Fruit fly (Drosophila melanogaster) whole organism, embryonic: ENCODE results near the gene wfs1.

Experiments
- Atf3 ChIP-seq: fragments of 200-800 bp; sonication (Bioruptor generic); optimal IDR thresholded peaks from 3 replicates; lab custom pipeline; 2016; ENCODE audit warnings: missing biosample characterization, missing genetic modification characterization
- Blimp-1 ChIP-seq: fragments of 200-800 bp; sonication (Bioruptor generic); optimal IDR thresholded peaks from 3 replicates; lab custom pipeline; 2018; ENCODE audit warnings: missing biosample characterization, missing genetic modification characterization, mild to moderate bottlenecking, moderate library complexity, missing genetic modification reagents
- CG11247 ChIP-seq: fragments of 200-800 bp; sonication (Bioruptor generic); IDR thresholded peaks from 2 replicates; pipeline ENCODE4 v1.3.6; 2022; ENCODE audit warnings: missing biosample characterization, missing genetic modification characterization
- CG11560 ChIP-seq: fragments of 200-800 bp; sonication (Bioruptor generic); IDR thresholded peaks from 3 replicates; pipeline ENCODE4 v1.3.6; 2022; ENCODE audit warnings: missing biosample characterization, missing genetic modification characterization
- CG11696 ChIP-seq: fragments of 200-800 bp; sonication (Bioruptor generic); IDR thresholded peaks from 2 replicates; pipeline ENCODE4 v1.3.6; 2022; ENCODE audit warnings: missing biosample characterization, missing genetic modification characterization
- CG14860 ChIP-seq: fragments of 200-800 bp; sonication (Bioruptor generic); IDR thresholded peaks from 3 replicates; pipeline ENCODE4 v1.3.6; 2022; ENCODE audit warnings: missing biosample characterization, missing genetic modification characterization; ENCODE audit not compliant: partially characterized antibody
- CG15011 ChIP-seq: fragments of 200-800 bp; sonication (Bioruptor generic); optimal IDR thresholded peaks from 3 replicates; lab custom pipeline; 2018; ENCODE audit warnings: missing biosample characterization, mild to moderate bottlenecking, missing genetic modification characterization
- CG15269 ChIP-seq: fragments of 200-800 bp; sonication (Bioruptor generic); optimal IDR thresholded peaks from 2 replicates; lab custom pipeline; 2018; ENCODE audit warnings: missing biosample characterization, mild to moderate bottlenecking, missing genetic modification characterization, moderate library complexity
- CG15601 ChIP-seq: fragments of 200-800 bp; sonication (Bioruptor generic); optimal IDR thresholded peaks from 3 replicates; lab custom pipeline; 2019; ENCODE audit warnings: missing biosample characterization, mild to moderate bottlenecking, missing genetic modification characterization, moderate library complexity
- CG1603 ChIP-seq: fragments of 200-800 bp; sonication (Bioruptor generic); optimal IDR thresholded peaks from 2 replicates; lab custom pipeline; 2019; ENCODE audit warnings: missing biosample characterization, mild to moderate bottlenecking, missing genetic modification characterization, moderate library complexity
- CG17359 ChIP-seq: fragments of 200-800 bp; sonication (Bioruptor generic); optimal IDR thresholded peaks from 3 replicates; lab custom pipeline; 2018; ENCODE audit warnings: missing biosample characterization, mild to moderate bottlenecking, missing genetic modification characterization, moderate library complexity
- CG17361 ChIP-seq: fragments of 200-800 bp; sonication (Bioruptor generic); IDR thresholded peaks from 3 replicates; pipeline ENCODE4 v1.3.6; 2022; ENCODE audit warnings: missing biosample characterization, missing genetic modification characterization
- CG17612 ChIP-seq: fragments of 200-800 bp; sonication (Bioruptor generic); IDR thresholded peaks from 2 replicates; pipeline ENCODE4 v1.3.6; 2022; ENCODE audit warnings: missing biosample characterization, missing genetic modification characterization
- CG1832 ChIP-seq: fragments of 200-800 bp; sonication (Bioruptor generic); optimal IDR thresholded peaks from 2 replicates; lab custom pipeline; 2017; ENCODE audit warnings: missing biosample characterization, mild to moderate bottlenecking, missing genetic modification characterization, inconsistent platforms
- CG2678 ChIP-seq: fragments of 200-800 bp; sonication (Bioruptor generic); optimal IDR thresholded peaks from 3 replicates; lab custom pipeline; 2019; ENCODE audit warnings: missing biosample characterization, mild to moderate bottlenecking, missing genetic modification characterization, moderate library complexity
- CG30431 ChIP-seq: fragments of 200-800 bp; sonication (Bioruptor generic); optimal IDR thresholded peaks from 2 replicates; lab custom pipeline; 2017; ENCODE audit warnings: missing biosample characterization, missing genetic modification characterization
- CG33557 ChIP-seq: fragments of 200-800 bp; sonication (Bioruptor generic); optimal IDR thresholded peaks from 2 replicates; lab custom pipeline; 2019; ENCODE audit warnings: missing biosample characterization, mild to moderate bottlenecking, missing genetic modification characterization, moderate library complexity
- CG6654 ChIP-seq: fragments of 200-800 bp; sonication (Bioruptor generic); optimal IDR thresholded peaks from 2 replicates; lab custom pipeline; 2017; ENCODE audit warnings: missing biosample characterization, mild to moderate bottlenecking, missing genetic modification characterization
- CG6791 ChIP-seq: fragments of 200-800 bp; sonication (Bioruptor generic); IDR thresholded peaks from 3 replicates; pipeline ENCODE4 v1.3.6; 2022; ENCODE audit warnings: missing biosample characterization, missing genetic modification characterization; ENCODE audit not compliant: partially characterized antibody
- CoRest ChIP-seq: fragments of 200-800 bp; sonication (Bioruptor generic); optimal IDR thresholded peaks from 3 replicates; lab custom pipeline; 2018; ENCODE audit warnings: missing biosample characterization, mild to moderate bottlenecking, missing genetic modification characterization, moderate library complexity
- E2f1 ChIP-seq: fragments of 200-800 bp; sonication (Bioruptor generic); IDR thresholded peaks from 2 replicates; pipeline ENCODE4 v1.3.6; 2022; ENCODE audit warnings: missing biosample characterization, missing genetic modification characterization
- Gsc ChIP-seq: fragments of 200-800 bp; sonication (Bioruptor generic); IDR thresholded peaks from 2 replicates; pipeline ENCODE4 v1.3.6; 2022; ENCODE audit warnings: missing biosample characterization, missing genetic modification characterization
- HLH3B ChIP-seq: fragments of 200-800 bp; sonication (Bioruptor generic); IDR thresholded peaks from 2 replicates; pipeline ENCODE4 v1.3.6; 2022; ENCODE audit warnings: missing biosample characterization, missing genetic modification characterization
- Lpt ChIP-seq: fragments of >200 bp; optimal IDR thresholded peaks from 2 replicates; lab custom pipeline; 2018; ENCODE audit warnings: missing biosample characterization, missing genetic modification characterization
- NFAT ChIP-seq: fragments of 200-800 bp; sonication (Bioruptor generic); IDR thresholded peaks from 2 replicates; pipeline ENCODE4 v1.3.6; 2022; ENCODE audit warnings: missing biosample characterization, missing genetic modification characterization
- NK7.1 ChIP-seq: fragments of 200-800 bp; sonication (Bioruptor generic); optimal IDR thresholded peaks from 3 replicates; lab custom pipeline; 2016; ENCODE audit warnings: missing biosample characterization, missing genetic modification characterization
- Oli ChIP-seq: fragments of 200-800 bp; sonication (Bioruptor generic); optimal IDR thresholded peaks from 2 replicates; lab custom pipeline; 2018; ENCODE audit warnings: missing biosample characterization, mild to moderate bottlenecking, missing genetic modification characterization, moderate library complexity
- Spps ChIP-seq: fragments of 200-800 bp; sonication (Bioruptor generic); optimal IDR thresholded peaks from 2 replicates; lab custom pipeline; 2018; ENCODE audit warnings: missing biosample characterization, mild to moderate bottlenecking, missing genetic modification characterization
- ap ChIP-seq: fragments of 200-800 bp; sonication (Bioruptor generic); IDR thresholded peaks from 2 replicates; pipeline ENCODE4 v1.3.6; 2022; ENCODE audit warnings: missing biosample characterization, missing genetic modification characterization
- dan ChIP-seq: fragments of 200-800 bp; sonication (Bioruptor generic); IDR thresholded peaks from 2 replicates; pipeline ENCODE4 v1.3.6; 2022; ENCODE audit warnings: missing biosample characterization, missing genetic modification characterization
- dati ChIP-seq: fragments of 200-800 bp; sonication (Bioruptor generic); IDR thresholded peaks from 2 replicates; pipeline ENCODE4 v1.3.6; 2022; ENCODE audit warnings: missing biosample characterization, missing genetic modification characterization
- exex ChIP-seq: fragments of 200-800 bp; sonication (Bioruptor generic); optimal IDR thresholded peaks from 4 replicates; lab custom pipeline; 2018; ENCODE audit warnings: missing biosample characterization, mild to moderate bottlenecking, missing genetic modification characterization, moderate library complexity
- fd64A ChIP-seq: fragments of 200-800 bp; sonication (Bioruptor generic); optimal IDR thresholded peaks from 3 replicates; lab custom pipeline; 2018; ENCODE audit warnings: missing biosample characterization, mild to moderate bottlenecking, missing genetic modification characterization
- fu2 ChIP-seq: fragments of 200-800 bp; sonication (Bioruptor generic); optimal IDR thresholded peaks from 2 replicates; lab custom pipeline; 2016; ENCODE audit warnings: missing biosample characterization, missing genetic modification characterization
- gro ChIP-seq: fragments of 200-800 bp; sonication (Bioruptor generic); optimal IDR thresholded peaks from 2 replicates; lab custom pipeline; 2016; ENCODE audit warnings: missing biosample characterization, missing genetic modification characterization
- insv ChIP-seq, 2 experiments: fragments of 200-800 bp; sonication (Bioruptor generic); optimal IDR thresholded peaks; 3 replicates each; lab custom pipeline; 2016 to 2018; ENCODE audit warnings: missing biosample characterization in 2 of 2, missing genetic modification characterization in 2 of 2
- jing ChIP-seq: fragments of 200-800 bp; sonication (Bioruptor generic); optimal IDR thresholded peaks from 2 replicates; lab custom pipeline; 2018; ENCODE audit warnings: missing biosample characterization, mild to moderate bottlenecking, missing genetic modification characterization
- kah ChIP-seq: fragments of 200-800 bp; sonication (Bioruptor generic); optimal IDR thresholded peaks from 2 replicates; lab custom pipeline; 2018; ENCODE audit warnings: missing biosample characterization, mild to moderate bottlenecking, missing genetic modification characterization
- luna ChIP-seq: fragments of 200-800 bp; sonication (Bioruptor generic); optimal IDR thresholded peaks from 2 replicates; lab custom pipeline; 2016; ENCODE audit warnings: missing biosample characterization, missing genetic modification characterization
- mirr ChIP-seq: fragments of 200-800 bp; sonication (Bioruptor generic); optimal IDR thresholded peaks from 3 replicates; lab custom pipeline; 2018; ENCODE audit warnings: missing biosample characterization, mild to moderate bottlenecking, missing genetic modification characterization
- onecut ChIP-seq: fragments of 200-800 bp; sonication (Bioruptor generic); IDR thresholded peaks from 2 replicates; pipeline ENCODE4 v1.3.6; 2022; ENCODE audit warnings: missing biosample characterization, missing genetic modification characterization
- org-1 ChIP-seq: fragments of 200-800 bp; sonication (Bioruptor generic); optimal IDR thresholded peaks from 2 replicates; lab custom pipeline; 2017; ENCODE audit warnings: missing biosample characterization, missing genetic modification characterization
- salm ChIP-seq: fragments of 200-800 bp; sonication (Bioruptor generic); optimal IDR thresholded peaks from 2 replicates; lab custom pipeline; 2018; ENCODE audit warnings: missing biosample characterization, mild to moderate bottlenecking, missing genetic modification characterization
- so ChIP-seq: fragments of 200-800 bp; sonication (Bioruptor generic); IDR thresholded peaks from 3 replicates; pipeline ENCODE4 v1.3.6; 2022; ENCODE audit warnings: missing biosample characterization, missing genetic modification characterization
- sug ChIP-seq: fragments of 200-800 bp; optimal IDR thresholded peaks from 2 replicates; lab custom pipeline; 2019; ENCODE audit warnings: missing biosample characterization, mild to moderate bottlenecking, missing genetic modification characterization, moderate library complexity
- tin ChIP-seq: fragments of 200-800 bp; sonication (Bioruptor generic); optimal IDR thresholded peaks from 3 replicates; lab custom pipeline; 2016; ENCODE audit warnings: missing biosample characterization, missing genetic modification characterization
- unc-4 ChIP-seq: fragments of 200-800 bp; sonication (Bioruptor generic); IDR thresholded peaks from 2 replicates; pipeline ENCODE4 v1.3.6; 2022; ENCODE audit warnings: missing biosample characterization, missing genetic modification characterization; ENCODE audit not compliant: partially characterized antibody
- usp ChIP-seq: fragments of >200 bp; optimal IDR thresholded peaks from 2 replicates; lab custom pipeline; 2017; ENCODE audit warnings: missing biosample characterization, missing genetic modification characterization
- zfh2 ChIP-seq: fragments of 200-800 bp; sonication (Bioruptor generic); optimal IDR thresholded peaks from 2 replicates; lab custom pipeline; 2016; ENCODE audit warnings: missing biosample characterization, missing genetic modification characterization

Gene wfs1

dm6 chr3R:22666449-22667283, 23.5 kb downstream of the wfs1 start:
- no peak for TF ChIP-seq Lpt (GFP tag; lab: Kevin White, UChicago)
- peak in 1 of 2 experiments; percentile 3 for TF ChIP-seq insv (GFP tag; optimal IDR thresholded peaks at IDR 0.05; lab: Kevin White, UChicago)
- peak; percentile 72 for TF ChIP-seq CG15269 (tag; lab: Kevin White, UChicago)
- no peak for TF ChIP-seq NK7.1 (GFP tag; lab: Kevin White, UChicago)
- no peak for TF ChIP-seq fu2 (GFP tag; lab: Kevin White, UChicago)
- no peak for TF ChIP-seq CG6791 (GFP tag; lab: Robert Waterston, UW)
- TF ChIP-seq CG17612 (GFP tag; lab: Robert Waterston, UW), result no peak
- no peak for TF ChIP-seq NFAT
- TF ChIP-seq CG1603 (tag; lab: Kevin White, UChicago), result peak; percentile 1
- TF ChIP-seq dati (GFP tag; lab: Robert Waterston, UW), result no peak
- no peak for TF ChIP-seq CG15601 (tag; lab: Kevin White, UChicago)
- no peak for TF ChIP-seq CG14860
- no peak for TF ChIP-seq luna (GFP tag; lab: Kevin White, UChicago)
- TF ChIP-seq HLH3B (GFP tag; lab: Robert Waterston, UW), result no peak
- no peak for TF ChIP-seq CoRest (tag; lab: Kevin White, UChicago)
- no peak for TF ChIP-seq E2f1
- no peak for TF ChIP-seq Gsc (GFP tag; lab: Robert Waterston, UW)
- TF ChIP-seq sug, result peak; percentile 97
- no peak for TF ChIP-seq org-1 (GFP tag; lab: Kevin White, UChicago)
- no peak for TF ChIP-seq Oli (tag; lab: Kevin White, UChicago)
- no peak for TF ChIP-seq CG30431 (GFP tag; lab: Kevin White, UChicago)
- TF ChIP-seq CG17361 (GFP tag; lab: Robert Waterston, UW), result no peak
- TF ChIP-seq usp (GFP tag; lab: Kevin White, UChicago), result no peak
- no peak for TF ChIP-seq onecut (GFP tag; lab: Robert Waterston, UW)
- TF ChIP-seq jing (GFP tag; lab: Kevin White, UChicago), result no peak
- TF ChIP-seq CG15011, result no peak
- TF ChIP-seq CG33557 (GFP tag; lab: Kevin White, UChicago), result no peak
- TF ChIP-seq CG1832, result no peak
- no peak for TF ChIP-seq fd64A (GFP tag; lab: Kevin White, UChicago)
- no peak for TF ChIP-seq Spps (tag; lab: Kevin White, UChicago)
- TF ChIP-seq CG11696 (GFP tag; lab: Robert Waterston, UW), result no peak
- no peak for TF ChIP-seq CG17359
- TF ChIP-seq ap (GFP tag; lab: Robert Waterston, UW), result no peak
- no peak for TF ChIP-seq CG6654 (GFP tag; lab: Kevin White, UChicago)
- no peak for TF ChIP-seq exex (tag; lab: Kevin White, UChicago)
- TF ChIP-seq CG11247, result no peak
- no peak for TF ChIP-seq Blimp-1 (GFP tag; lab: Kevin White, UChicago)
- TF ChIP-seq zfh2 (GFP tag; lab: Kevin White, UChicago), result no peak
- no peak for TF ChIP-seq CG2678 (tag; lab: Kevin White, UChicago)
- TF ChIP-seq unc-4 (GFP tag; lab: Robert Waterston, UW), result 0 out of 2 replicates have a peak, but pooled peaks have one; percentile 19
- no peak for TF ChIP-seq Atf3 (GFP tag; lab: Kevin White, UChicago)
- TF ChIP-seq dan (GFP tag; lab: Robert Waterston, UW), result no peak
- no peak for TF ChIP-seq so (GFP tag; lab: Robert Waterston, UW)
- no peak for TF ChIP-seq mirr
- TF ChIP-seq CG11560, result no peak
- peak; percentile 16 for TF ChIP-seq gro (GFP tag; lab: Kevin White, UChicago)
- TF ChIP-seq salm (tag; lab: Kevin White, UChicago), result no peak
- TF ChIP-seq kah (GFP tag; lab: Kevin White, UChicago), result peak; percentile 46
- TF ChIP-seq tin (GFP tag; lab: Kevin White, UChicago), result no peak
